Worm (Caenorhabditis elegans) whole organism, L2 larva: ENCODE data around the gene K10B2.4.

Source experiments
- C34F6.9 ChIP-seq: fragments of 150-350 bp; optimal IDR thresholded peaks from 2 replicates; lab custom pipeline; 2014; ENCODE audit warnings: missing biosample characterization, missing genetic modification characterization
- F13H6.1 ChIP-seq: sonication (generic microtip); optimal IDR thresholded peaks from 2 replicates; lab custom pipeline; 2016; ENCODE audit warnings: missing genetic modification characterization, missing compliant biosample characterization
- R02D3.7 ChIP-seq: fragments of 150-350 bp; optimal IDR thresholded peaks from 2 replicates; lab custom pipeline; 2014; ENCODE audit warnings: missing biosample characterization, missing genetic modification characterization
- Y55F3AM.14 ChIP-seq: fragments of 200-800 bp; sonication (Bioruptor generic); optimal IDR thresholded peaks from 2 replicates; lab custom pipeline; 2018; ENCODE audit warnings: mild to moderate bottlenecking, missing genetic modification characterization, missing compliant biosample characterization
- ZK546.5 ChIP-seq: sonication (generic microtip); optimal IDR thresholded peaks from 2 replicates; lab custom pipeline; 2017; ENCODE audit warnings: missing biosample characterization, missing genetic modification characterization
- alr-1 ChIP-seq: fragments of 150-350 bp; optimal IDR thresholded peaks from 2 replicates; lab custom pipeline; 2014; ENCODE audit warnings: missing biosample characterization, missing genetic modification characterization
- aly-2 ChIP-seq: fragments of 150-350 bp; optimal IDR thresholded peaks from 2 replicates; lab custom pipeline; 2014; ENCODE audit warnings: missing biosample characterization, missing genetic modification characterization
- ama-1 ChIP-seq: fragments of 150-350 bp; optimal IDR thresholded peaks from 2 replicates; lab custom pipeline; 2018; ENCODE audit warnings: inconsistent platforms
- blmp-1 ChIP-seq: sonication (generic microtip); optimal IDR thresholded peaks from 2 replicates; lab custom pipeline; 2017; ENCODE audit warnings: missing genetic modification characterization, mild to moderate bottlenecking, missing compliant biosample characterization, antibody characterized with exemption, moderate library complexity; ENCODE audit not compliant: insufficient read depth
- ceh-16 ChIP-seq: fragments of 150-350 bp; optimal IDR thresholded peaks from 2 replicates; lab custom pipeline; 2014; ENCODE audit warnings: missing biosample characterization, missing genetic modification characterization
- ceh-82 ChIP-seq: fragments of 150-350 bp; optimal IDR thresholded peaks from 2 replicates; lab custom pipeline; 2014; ENCODE audit warnings: missing biosample characterization, missing genetic modification characterization
- crh-2 ChIP-seq: sonication (generic microtip); optimal IDR thresholded peaks from 2 replicates; lab custom pipeline; 2017; ENCODE audit warnings: missing biosample characterization, missing genetic modification characterization
- dmd-4 ChIP-seq: sonication (generic microtip); optimal IDR thresholded peaks from 2 replicates; lab custom pipeline; 2017; ENCODE audit warnings: missing biosample characterization, missing genetic modification characterization
- egl-27 ChIP-seq: sonication (generic microtip); optimal IDR thresholded peaks from 3 replicates; lab custom pipeline; 2017; ENCODE audit warnings: missing biosample characterization, missing genetic modification reagents, missing genetic modification characterization
- elt-1 ChIP-seq: fragments of 150-350 bp; optimal IDR thresholded peaks from 2 replicates; lab custom pipeline; 2014; ENCODE audit warnings: missing biosample characterization, missing genetic modification characterization
- elt-3 ChIP-seq: sonication (generic microtip); optimal IDR thresholded peaks from 2 replicates; lab custom pipeline; 2017; ENCODE audit warnings: missing biosample characterization, missing genetic modification characterization
- fos-1 ChIP-seq: fragments of 150-350 bp; optimal IDR thresholded peaks from 2 replicates; lab custom pipeline; 2014; ENCODE audit warnings: missing biosample characterization, missing genetic modification characterization
- gmeb-1 ChIP-seq: fragments of 150-350 bp; optimal IDR thresholded peaks from 2 replicates; lab custom pipeline; 2014; ENCODE audit warnings: missing biosample characterization, missing genetic modification characterization
- lin-11 ChIP-seq: fragments of 150-350 bp; sonication (generic microtip); optimal IDR thresholded peaks from 2 replicates; lab custom pipeline; 2014; ENCODE audit warnings: missing biosample characterization, missing genetic modification characterization, inconsistent platforms, mixed read lengths
- lin-13 ChIP-seq: fragments of 150-350 bp; optimal IDR thresholded peaks from 2 replicates; lab custom pipeline; 2014; ENCODE audit warnings: missing biosample characterization, missing genetic modification reagents, missing genetic modification characterization
- lin-39 ChIP-seq: fragments of 150-350 bp; optimal IDR thresholded peaks from 2 replicates; lab custom pipeline; 2014; ENCODE audit warnings: missing biosample characterization, missing genetic modification reagents, missing genetic modification characterization
- lsy-2 ChIP-seq, 2 experiments: fragments of 150-350 bp in 1 of 2; sonication (generic microtip) in 1 of 2; optimal IDR thresholded peaks; 2 replicates each; lab custom pipeline; 2014 to 2017; ENCODE audit warnings: missing biosample characterization in 2 of 2, missing genetic modification characterization in 2 of 2
- mab-5 ChIP-seq: fragments of 150-350 bp; optimal IDR thresholded peaks from 2 replicates; lab custom pipeline; 2014; ENCODE audit warnings: missing biosample characterization, missing genetic modification characterization
- mbf-1 ChIP-seq: sonication (generic microtip); optimal IDR thresholded peaks from 2 replicates; lab custom pipeline; 2017; ENCODE audit warnings: missing biosample characterization, missing genetic modification characterization
- mdl-1 ChIP-seq, 2 experiments: fragments of 150-350 bp in 1 of 2; sonication (generic microtip) in 1 of 2; optimal IDR thresholded peaks; 2 replicates each; lab custom pipeline; 2017; ENCODE audit warnings: missing biosample characterization in 2 of 2, missing genetic modification characterization in 2 of 2
- nhr-10 ChIP-seq: sonication (generic microtip); optimal IDR thresholded peaks from 2 replicates; lab custom pipeline; 2017; ENCODE audit warnings: missing biosample characterization, missing genetic modification characterization
- nhr-11 ChIP-seq: fragments of 150-350 bp; optimal IDR thresholded peaks from 2 replicates; lab custom pipeline; 2014; ENCODE audit warnings: missing biosample characterization, missing genetic modification characterization
- nhr-12 ChIP-seq: fragments of 150-350 bp; optimal IDR thresholded peaks from 2 replicates; lab custom pipeline; 2014; ENCODE audit warnings: missing biosample characterization, missing genetic modification characterization
- nhr-129 ChIP-seq: fragments of 150-350 bp; optimal IDR thresholded peaks from 2 replicates; lab custom pipeline; 2014; ENCODE audit warnings: missing biosample characterization, missing genetic modification characterization
- nhr-21 ChIP-seq: fragments of 150-350 bp; optimal IDR thresholded peaks from 2 replicates; lab custom pipeline; 2014; ENCODE audit warnings: missing biosample characterization, missing genetic modification characterization
- nhr-23 ChIP-seq: fragments of 150-350 bp; optimal IDR thresholded peaks from 2 replicates; lab custom pipeline; 2014; ENCODE audit warnings: missing biosample characterization, missing genetic modification reagents, missing genetic modification characterization
- nhr-237 ChIP-seq: fragments of 150-350 bp; optimal IDR thresholded peaks from 2 replicates; lab custom pipeline; 2014; ENCODE audit warnings: missing biosample characterization, missing genetic modification characterization
- nhr-25 ChIP-seq: fragments of 150-350 bp; sonication (generic microtip); optimal IDR thresholded peaks from 3 replicates; lab custom pipeline; 2014; ENCODE audit warnings: missing biosample characterization, missing genetic modification characterization
- nhr-6 ChIP-seq: fragments of 150-350 bp; optimal IDR thresholded peaks from 2 replicates; lab custom pipeline; 2014; ENCODE audit warnings: missing biosample characterization, missing genetic modification characterization
- nhr-77 ChIP-seq: fragments of 150-350 bp; optimal IDR thresholded peaks from 2 replicates; lab custom pipeline; 2014; ENCODE audit warnings: missing biosample characterization, missing genetic modification characterization
- peb-1 ChIP-seq: fragments of 150-350 bp; optimal IDR thresholded peaks from 2 replicates; lab custom pipeline; 2014; ENCODE audit warnings: missing biosample characterization, missing genetic modification characterization
- sem-4 ChIP-seq: fragments of 150-350 bp; optimal IDR thresholded peaks from 2 replicates; lab custom pipeline; 2014; ENCODE audit warnings: missing biosample characterization, missing genetic modification reagents, missing genetic modification characterization
- skn-1 ChIP-seq: sonication (generic microtip); optimal IDR thresholded peaks from 2 replicates; lab custom pipeline; 2017; ENCODE audit warnings: missing biosample characterization, missing genetic modification characterization
- sma-3 ChIP-seq: sonication (generic microtip); optimal IDR thresholded peaks from 2 replicates; lab custom pipeline; 2016; ENCODE audit warnings: missing genetic modification reagents, missing genetic modification characterization, missing compliant biosample characterization
- sma-9 ChIP-seq, 2 experiments: fragments of 150-350 bp in 1 of 2; sonication (generic microtip) in 1 of 2; optimal IDR thresholded peaks; 2 replicates each; lab custom pipeline; 2014 to 2016; ENCODE audit warnings: missing genetic modification characterization in 2 of 2, mild to moderate bottlenecking in 1 of 2, missing biosample characterization in 1 of 2, missing compliant biosample characterization in 1 of 2, missing genetic modification reagents in 1 of 2, moderate library complexity in 1 of 2
- snpc-4 ChIP-seq: fragments of 150-350 bp; optimal IDR thresholded peaks from 2 replicates; lab custom pipeline; 2014; ENCODE audit warnings: missing biosample characterization, missing genetic modification characterization
- unc-39 ChIP-seq: fragments of 150-350 bp; optimal IDR thresholded peaks from 2 replicates; lab custom pipeline; 2014; ENCODE audit warnings: missing biosample characterization, missing genetic modification characterization
- unc-55 ChIP-seq: fragments of 150-350 bp; sonication (generic microtip); optimal IDR thresholded peaks from 3 replicates; lab custom pipeline; 2014; ENCODE audit warnings: missing biosample characterization, missing genetic modification reagents, missing genetic modification characterization
- unc-62 ChIP-seq: fragments of 150-350 bp; optimal IDR thresholded peaks from 2 replicates; lab custom pipeline; 2014; ENCODE audit warnings: missing biosample characterization, missing genetic modification reagents, missing genetic modification characterization
- zag-1 ChIP-seq: fragments of 150-350 bp; optimal IDR thresholded peaks from 2 replicates; lab custom pipeline; 2014; ENCODE audit warnings: missing biosample characterization, missing genetic modification characterization
- ztf-1 ChIP-seq: fragments of 200-800 bp; sonication (Bioruptor generic); conservative IDR thresholded peaks from 2 replicates; pipeline ENCODE4 v1.3.6; 2022; ENCODE audit warnings: missing genetic modification characterization, missing compliant biosample characterization
- ztf-11 ChIP-seq: sonication (generic microtip); optimal IDR thresholded peaks from 2 replicates; lab custom pipeline; 2017; ENCODE audit warnings: missing biosample characterization, missing genetic modification characterization
- ztf-4 ChIP-seq: fragments of 150-350 bp; optimal IDR thresholded peaks from 2 replicates; lab custom pipeline; 2014; ENCODE audit warnings: missing biosample characterization, missing genetic modification characterization

Gene K10B2.4

ce11 chrII:6347341-6348118, 13.2 kb downstream of the K10B2.4 start, which contains the start of gene lgg-1:
Gene lgg-1, minus strand, starts transcription at chrII:6347719.
- TF ChIP-seq nhr-25 (peak; percentile 55), fos-1 (tag; lab: Kevin White, UChicago) (peak; percentile 55), elt-1 (tag; lab: Kevin White, UChicago) (no peak), sma-9 (GFP tag; optimal IDR thresholded peaks at IDR 0.05; lab: Kevin White, UChicago) (peak; percentile 51), sma-9 (tag; optimal IDR thresholded peaks at IDR 0.05; lab: Kevin White, UChicago) (no peak), F13H6.1 (tag; lab: Kevin White, UChicago) (no peak), mdl-1 (tag; optimal IDR thresholded peaks at IDR 0.05; lab: Kevin White, UChicago) (peak; percentile 14 to 25), mbf-1 (tag; lab: Kevin White, UChicago) (no peak), unc-55 (peak; percentile 68), gmeb-1 (tag; lab: Kevin White, UChicago) (no peak), C34F6.9 (tag; lab: Kevin White, UChicago) (peak; percentile 81), ama-1 (peak; percentile 97), nhr-21 (tag; lab: Kevin White, UChicago) (peak; percentile 50), nhr-77 (tag; lab: Kevin White, UChicago) (no peak), aly-2 (tag; lab: Kevin White, UChicago) (no peak), unc-62 (peak; percentile 14), Y55F3AM.14 (GFP tag; lab: Kevin White, UChicago) (peak; percentile 36), zag-1 (tag; lab: Kevin White, UChicago) (peak; percentile 71), skn-1 (tag; lab: Kevin White, UChicago) (no peak), ZK546.5 (tag; lab: Kevin White, UChicago) (no peak), dmd-4 (tag; lab: Kevin White, UChicago) (no peak), ztf-11 (no peak), unc-39 (tag; lab: Kevin White, UChicago) (no peak), sma-3 (GFP tag; lab: Kevin White, UChicago) (peak; percentile 35), lin-13 (GFP tag; lab: Kevin White, UChicago) (peak; percentile 15), peb-1 (tag; lab: Kevin White, UChicago) (no peak), nhr-11 (tag; lab: Kevin White, UChicago) (no peak), alr-1 (tag; lab: Kevin White, UChicago) (no peak), snpc-4 (tag; lab: Kevin White, UChicago) (no peak), lsy-2 (tag; optimal IDR thresholded peaks at IDR 0.05; lab: Kevin White, UChicago) (peak; percentile 36 to 59), ztf-4 (tag; lab: Kevin White, UChicago) (no peak), nhr-23 (tag; lab: Kevin White, UChicago) (no peak), nhr-6 (tag; lab: Kevin White, UChicago) (peak; percentile 48), ceh-82 (tag; lab: Kevin White, UChicago) (peak; percentile 28), lin-11 (tag; lab: Kevin White, UChicago) (peak; percentile 60), egl-27 (tag; lab: Kevin White, UChicago) (peak; percentile 45), nhr-10 (tag; lab: Kevin White, UChicago) (no peak), ceh-16 (tag; lab: Kevin White, UChicago) (no peak), crh-2 (tag; lab: Kevin White, UChicago) (peak; percentile 51), lin-39 (tag; lab: Kevin White, UChicago) (no peak), nhr-12 (tag; lab: Kevin White, UChicago) (no peak), mab-5 (tag; lab: Kevin White, UChicago) (no peak), blmp-1 (tag; lab: Kevin White, UChicago) (peak; percentile 83), ztf-1 (GFP tag; lab: Robert Waterston, UW) (no peak), nhr-129 (tag; lab: Kevin White, UChicago) (peak; percentile 91), nhr-237 (no peak), R02D3.7 (tag; lab: Kevin White, UChicago) (no peak), sem-4 (tag; lab: Kevin White, UChicago) (peak; percentile 9), elt-3 (tag; lab: Kevin White, UChicago) (no peak)
